Worm (Caenorhabditis elegans): Measurements from ENCODE around the gene F42G4.6.

- TF ChIP-seq flt-1 (GFP tag; IDR thresholded peaks at IDR 0.05) (no peak), ref-1 (GFP tag; conservative IDR thresholded peaks at IDR 0.05) (no peak)
Measured at ce11 chrII:13098175-13098574, 19.0 kb downstream of the F42G4.6 start, which contains the start of gene col-86.

All from whole organism, midembryonic.